Fruit fly (Drosophila melanogaster) whole organism, embryonic: ENCODE measurements around the gene Fie.

Experiments
- Antp ChIP-seq: fragments of 200-800 bp; sonication (Bioruptor generic); optimal IDR thresholded peaks from 3 replicates; lab custom pipeline; 2016; ENCODE audit warnings: missing biosample characterization, missing genetic modification characterization
- B-H1 ChIP-seq: fragments of 200-800 bp; sonication (Bioruptor generic); IDR thresholded peaks from 3 replicates; pipeline ENCODE4 v1.3.6; 2022; ENCODE audit warnings: missing biosample characterization, missing genetic modification characterization
- Blimp-1 ChIP-seq: fragments of 200-800 bp; sonication (Bioruptor generic); optimal IDR thresholded peaks from 3 replicates; lab custom pipeline; 2018; ENCODE audit warnings: missing biosample characterization, missing genetic modification characterization, mild to moderate bottlenecking, moderate library complexity, missing genetic modification reagents
- CG10267 ChIP-seq: fragments of 200-800 bp; sonication (Bioruptor generic); optimal IDR thresholded peaks from 2 replicates; lab custom pipeline; 2018; ENCODE audit warnings: missing biosample characterization, mild to moderate bottlenecking, missing genetic modification characterization, moderate library complexity
- CG11695 ChIP-seq: fragments of 200-800 bp; sonication (Bioruptor generic); IDR thresholded peaks from 3 replicates; pipeline ENCODE4 v1.3.6; 2022; ENCODE audit warnings: missing biosample characterization, missing genetic modification characterization
- CG13296 ChIP-seq: fragments of 200-800 bp; sonication (Bioruptor generic); optimal IDR thresholded peaks from 3 replicates; lab custom pipeline; 2018; ENCODE audit warnings: missing biosample characterization, mild to moderate bottlenecking, missing genetic modification characterization
- CG13424 ChIP-seq: fragments of 200-800 bp; sonication (Bioruptor generic); optimal IDR thresholded peaks from 2 replicates; lab custom pipeline; 2019; ENCODE audit warnings: missing biosample characterization, mild to moderate bottlenecking, missing genetic modification characterization, moderate library complexity
- CG15514 ChIP-seq: fragments of 200-800 bp; sonication (Bioruptor generic); optimal IDR thresholded peaks from 3 replicates; lab custom pipeline; 2017; ENCODE audit warnings: missing biosample characterization, missing genetic modification characterization, mild to moderate bottlenecking, moderate library complexity, missing genetic modification reagents
- CG1647 ChIP-seq: fragments of 200-800 bp; sonication (Bioruptor generic); optimal IDR thresholded peaks from 3 replicates; lab custom pipeline; 2016; ENCODE audit warnings: missing biosample characterization, missing genetic modification characterization
- CG18764 ChIP-seq: fragments of 200-800 bp; sonication (Bioruptor generic); optimal IDR thresholded peaks from 3 replicates; lab custom pipeline; 2016; ENCODE audit warnings: missing biosample characterization, missing genetic modification characterization
- CG2712 ChIP-seq: fragments of 200-800 bp; optimal IDR thresholded peaks from 3 replicates; lab custom pipeline; 2019; ENCODE audit warnings: missing biosample characterization, mild to moderate bottlenecking, missing genetic modification characterization, moderate library complexity
- CG3163 ChIP-seq: fragments of 200-800 bp; sonication (Bioruptor generic); optimal IDR thresholded peaks from 3 replicates; lab custom pipeline; 2016; ENCODE audit warnings: missing biosample characterization, missing genetic modification characterization
- CG3281 ChIP-seq: fragments of 200-800 bp; sonication (Bioruptor generic); optimal IDR thresholded peaks from 3 replicates; lab custom pipeline; 2017; ENCODE audit warnings: missing biosample characterization, mild to moderate bottlenecking, missing genetic modification characterization
- CG42726 ChIP-seq: fragments of 200-800 bp; sonication (Bioruptor generic); IDR thresholded peaks from 2 replicates; pipeline ENCODE4 v1.3.6; 2022; ENCODE audit warnings: missing biosample characterization, missing genetic modification characterization; ENCODE audit not compliant: partially characterized antibody
- CG4424 ChIP-seq: fragments of 200-800 bp; sonication (Bioruptor generic); optimal IDR thresholded peaks from 3 replicates; lab custom pipeline; 2016; ENCODE audit warnings: missing biosample characterization, missing genetic modification characterization
- CG6654 ChIP-seq: fragments of 200-800 bp; sonication (Bioruptor generic); optimal IDR thresholded peaks from 2 replicates; lab custom pipeline; 2017; ENCODE audit warnings: missing biosample characterization, mild to moderate bottlenecking, missing genetic modification characterization
- CG6689 ChIP-seq: fragments of 200-800 bp; sonication (Bioruptor generic); IDR thresholded peaks from 2 replicates; pipeline ENCODE4 v1.3.6; 2022; ENCODE audit warnings: missing biosample characterization, missing genetic modification characterization
- CG7357 ChIP-seq: fragments of 200-800 bp; sonication (Bioruptor generic); IDR thresholded peaks from 3 replicates; pipeline ENCODE4 v1.3.6; 2022; ENCODE audit warnings: missing biosample characterization, missing genetic modification characterization
- CG7372 ChIP-seq: fragments of 200-800 bp; sonication (Bioruptor generic); IDR thresholded peaks from 2 replicates; pipeline ENCODE4 v1.3.6; 2022; ENCODE audit warnings: missing biosample characterization, missing genetic modification characterization
- CG7786 ChIP-seq: fragments of 200-800 bp; sonication (Bioruptor generic); optimal IDR thresholded peaks from 2 replicates; lab custom pipeline; 2016; ENCODE audit warnings: missing biosample characterization, missing genetic modification characterization
- CG8290 ChIP-seq, 3 experiments: fragments of 200-800 bp; sonication (Bioruptor generic); optimal IDR thresholded peaks; 2 replicates each; lab custom pipeline; 2016 to 2019; ENCODE audit warnings: missing biosample characterization in 3 of 3, missing genetic modification characterization in 3 of 3, mild to moderate bottlenecking in 2 of 3, moderate library complexity in 1 of 3
- Doc2 ChIP-seq: fragments of 200-800 bp; sonication (Bioruptor generic); IDR thresholded peaks from 2 replicates; pipeline ENCODE4 v1.3.6; 2022; ENCODE audit warnings: missing biosample characterization, missing genetic modification characterization
- Med ChIP-seq: fragments of 200-800 bp; sonication (Bioruptor generic); peaks from one replicate; lab custom pipeline; 2016; ENCODE audit warnings: missing biosample characterization, missing genetic modification characterization, mild to moderate bottlenecking, inconsistent platforms, moderate library complexity
- Oaz ChIP-seq: fragments of 200-800 bp; sonication (Bioruptor generic); IDR thresholded peaks from 2 replicates; pipeline ENCODE4 v1.3.6; 2022; ENCODE audit warnings: missing biosample characterization, missing genetic modification characterization
- Oli ChIP-seq: fragments of 200-800 bp; sonication (Bioruptor generic); optimal IDR thresholded peaks from 2 replicates; lab custom pipeline; 2018; ENCODE audit warnings: missing biosample characterization, mild to moderate bottlenecking, missing genetic modification characterization, moderate library complexity
- Pdp1 ChIP-seq, 2 experiments: fragments of 200-800 bp; sonication (Bioruptor generic); optimal IDR thresholded peaks; 3 replicates each; lab custom pipeline; 2016; ENCODE audit warnings: missing biosample characterization in 2 of 2, missing genetic modification characterization in 2 of 2, mild to moderate bottlenecking in 1 of 2, moderate library complexity in 1 of 2
- Poxn ChIP-seq: fragments of 200-800 bp; sonication (Bioruptor generic); IDR thresholded peaks from 2 replicates; pipeline ENCODE4 v1.3.6; 2022; ENCODE audit warnings: missing biosample characterization, missing genetic modification characterization
- Ptx1 ChIP-seq: fragments of 200-800 bp; sonication (Bioruptor generic); IDR thresholded peaks from 2 replicates; pipeline ENCODE4 v1.3.6; 2022; ENCODE audit warnings: missing biosample characterization, missing genetic modification characterization
- Sin3A ChIP-seq: fragments of >200 bp; optimal IDR thresholded peaks from 2 replicates; lab custom pipeline; 2018
- chn ChIP-seq: fragments of 200-800 bp; sonication (Bioruptor generic); optimal IDR thresholded peaks from 2 replicates; lab custom pipeline; 2016; ENCODE audit warnings: missing biosample characterization, missing genetic modification characterization
- ci ChIP-seq: fragments of 200-800 bp; sonication (Bioruptor generic); IDR thresholded peaks from 3 replicates; pipeline ENCODE4 v1.3.6; 2022; ENCODE audit warnings: missing biosample characterization, missing genetic modification characterization
- croc ChIP-seq: fragments of 200-800 bp; sonication (Bioruptor generic); conservative IDR thresholded peaks from 3 replicates; pipeline ENCODE4 v1.3.6; 2022; ENCODE audit warnings: missing biosample characterization, missing genetic modification characterization
- crp ChIP-seq, 2 experiments: fragments of 200-800 bp; sonication (Bioruptor generic); optimal IDR thresholded peaks; 2 replicates in 1 of 2; 3 replicates in 1 of 2; lab custom pipeline; 2017; ENCODE audit warnings: missing biosample characterization in 2 of 2, missing genetic modification characterization in 2 of 2, mild to moderate bottlenecking in 1 of 2, moderate library complexity in 1 of 2
- cwo ChIP-seq: fragments of 200-800 bp; sonication (Bioruptor generic); optimal IDR thresholded peaks from 3 replicates; lab custom pipeline; 2017; ENCODE audit warnings: missing biosample characterization, missing genetic modification characterization, mild to moderate bottlenecking, moderate library complexity, missing genetic modification reagents
- hkb ChIP-seq, 2 experiments: fragments of 200-800 bp in 1 of 2; fragments of >200 bp in 1 of 2; sonication (Bioruptor generic) in 1 of 2; IDR thresholded peaks in 1 of 2; optimal IDR thresholded peaks in 1 of 2; 2 replicates each; pipeline versions ENCODE4 v1.3.6 to Lab custom; 2017 to 2022; ENCODE audit warnings: missing biosample characterization in 1 of 2, missing genetic modification characterization in 1 of 2
- jigr1 ChIP-seq: fragments of 200-800 bp; sonication (Bioruptor generic); IDR thresholded peaks from 3 replicates; pipeline ENCODE4 v1.3.6; 2022; ENCODE audit warnings: missing biosample characterization, missing genetic modification characterization
- jumu ChIP-seq: fragments of 200-800 bp; sonication (Bioruptor generic); optimal IDR thresholded peaks from 3 replicates; lab custom pipeline; 2016; ENCODE audit warnings: missing biosample characterization, missing genetic modification characterization
- ken ChIP-seq: fragments of 200-800 bp; sonication (Bioruptor generic); IDR thresholded peaks from 3 replicates; pipeline ENCODE4 v1.3.6; 2022; ENCODE audit warnings: missing biosample characterization, missing genetic modification characterization
- maf-S ChIP-seq: fragments of 200-800 bp; sonication (Bioruptor generic); optimal IDR thresholded peaks from 2 replicates; lab custom pipeline; 2016; ENCODE audit warnings: missing biosample characterization, missing genetic modification characterization
- mirr ChIP-seq: fragments of 200-800 bp; sonication (Bioruptor generic); optimal IDR thresholded peaks from 3 replicates; lab custom pipeline; 2018; ENCODE audit warnings: missing biosample characterization, mild to moderate bottlenecking, missing genetic modification characterization
- nau ChIP-seq: fragments of 200-800 bp; sonication (Bioruptor generic); optimal IDR thresholded peaks from 3 replicates; lab custom pipeline; 2017; ENCODE audit warnings: missing biosample characterization, mild to moderate bottlenecking, missing genetic modification characterization, missing genetic modification reagents
- nmo ChIP-seq: fragments of 200-800 bp; sonication (Bioruptor generic); optimal IDR thresholded peaks from 2 replicates; lab custom pipeline; 2018; ENCODE audit warnings: missing biosample characterization, mild to moderate bottlenecking, missing genetic modification characterization, moderate library complexity
- oc ChIP-seq: fragments of 200-800 bp; sonication (Bioruptor generic); optimal IDR thresholded peaks from 2 replicates; lab custom pipeline; 2018; ENCODE audit warnings: missing biosample characterization, mild to moderate bottlenecking, missing genetic modification characterization, moderate library complexity
- org-1 ChIP-seq: fragments of 200-800 bp; sonication (Bioruptor generic); optimal IDR thresholded peaks from 2 replicates; lab custom pipeline; 2017; ENCODE audit warnings: missing biosample characterization, missing genetic modification characterization
- prd ChIP-seq, 3 experiments: fragments of >200 bp in 2 of 3; fragments of 200-800 bp in 1 of 3; sonication (Bioruptor generic) in 1 of 3; optimal IDR thresholded peaks in 2 of 3; IDR thresholded peaks in 1 of 3; 2 replicates in 2 of 3; 3 replicates in 1 of 3; pipeline versions ENCODE4 v1.3.6 to Lab custom; 2017 to 2022; ENCODE audit warnings: missing biosample characterization in 1 of 3, missing genetic modification characterization in 1 of 3
- schlank ChIP-seq: fragments of 200-800 bp; sonication (Bioruptor generic); optimal IDR thresholded peaks from 2 replicates; lab custom pipeline; 2018; ENCODE audit warnings: missing biosample characterization, mild to moderate bottlenecking, missing genetic modification characterization
- sens ChIP-seq: fragments of 200-800 bp; sonication (Bioruptor generic); peaks from one replicate; lab custom pipeline; 2016; ENCODE audit warnings: missing biosample characterization, missing genetic modification characterization
- shn ChIP-seq: fragments of 200-800 bp; sonication (Bioruptor generic); optimal IDR thresholded peaks from 3 replicates; lab custom pipeline; 2016; ENCODE audit warnings: missing biosample characterization, missing genetic modification characterization
- stc ChIP-seq: fragments of 200-800 bp; sonication (Bioruptor generic); IDR thresholded peaks from 2 replicates; pipeline ENCODE4 v1.3.6; 2022; ENCODE audit warnings: missing biosample characterization, missing genetic modification characterization

Fie gene

dm6 chr3L:3934110-3934509 lies 41.7 kb downstream of the Fie start (continued):
- TF ChIP-seq ci (GFP tag; lab: Robert Waterston, UW), result no peak
- no peak for TF ChIP-seq jumu (GFP tag; lab: Kevin White, UChicago)
- TF ChIP-seq mirr (GFP tag; lab: Kevin White, UChicago), result no peak
- TF ChIP-seq shn (GFP tag; lab: Kevin White, UChicago), result no peak
- TF ChIP-seq CG7357, result no peak
- TF ChIP-seq CG3163 (GFP tag; lab: Kevin White, UChicago), result no peak
- peak in 1 of 2 experiments; percentile 58 for TF ChIP-seq Pdp1 (GFP tag; optimal IDR thresholded peaks at IDR 0.05; lab: Kevin White, UChicago)
- no peak for TF ChIP-seq cwo (GFP tag; lab: Kevin White, UChicago)
- TF ChIP-seq CG1647 (GFP tag; lab: Kevin White, UChicago), result no peak
- no peak for TF ChIP-seq crp (GFP tag; optimal IDR thresholded peaks at IDR 0.05; lab: Kevin White, UChicago)
- TF ChIP-seq CG8290 (GFP tag; optimal IDR thresholded peaks at IDR 0.05; lab: Kevin White, UChicago), result no peak
- no peak for TF ChIP-seq CG8290 (tag; optimal IDR thresholded peaks at IDR 0.05; lab: Kevin White, UChicago)
- TF ChIP-seq Poxn, result no peak
- no peak for TF ChIP-seq maf-S
- TF ChIP-seq CG15514 (GFP tag; lab: Kevin White, UChicago), result no peak
- no peak for TF ChIP-seq stc (GFP tag; lab: Robert Waterston, UW)
- TF ChIP-seq prd (optimal IDR thresholded peaks at IDR 0.05; lab: Kevin White, UChicago), result no peak
- TF ChIP-seq prd (GFP tag; IDR thresholded peaks at IDR 0.05; lab: Robert Waterston, UW), result peak; percentile 15; the same call in 1 of the 3 replicates
- TF ChIP-seq CG42726 (GFP tag; lab: Robert Waterston, UW), result no peak
- TF ChIP-seq Blimp-1, result no peak
- peak; percentile 82 for TF ChIP-seq nau (GFP tag; lab: Kevin White, UChicago)
- no peak for TF ChIP-seq B-H1 (GFP tag; lab: Robert Waterston, UW)
- TF ChIP-seq Sin3A (lab: Kevin White, UChicago), result no peak
- TF ChIP-seq org-1 (GFP tag; lab: Kevin White, UChicago), result no peak
- TF ChIP-seq chn (GFP tag; lab: Kevin White, UChicago), result no peak

- TF ChIP-seq Ptx1 (GFP tag; lab: Robert Waterston, UW), result peak; percentile 48
- no peak for TF ChIP-seq Oaz
- TF ChIP-seq jigr1 (GFP tag; lab: Robert Waterston, UW), result no peak
- TF ChIP-seq CG7372 (GFP tag; lab: Robert Waterston, UW), result 0 out of 2 replicates have a peak, but pooled peaks have one; percentile 16
- peak; percentile 31 for TF ChIP-seq CG7786 (GFP tag; lab: Kevin White, UChicago)
- TF ChIP-seq CG13296 (GFP tag; lab: Kevin White, UChicago), result peak; percentile 70
- TF ChIP-seq CG13424 (tag; lab: Kevin White, UChicago), result peak; percentile 74
- peak; percentile 46; the same call in 1 of the 3 replicates for TF ChIP-seq ken (GFP tag; lab: Robert Waterston, UW)
- TF ChIP-seq schlank (tag; lab: Kevin White, UChicago), result no peak
- TF ChIP-seq CG11695 (GFP tag; lab: Robert Waterston, UW), result peak; percentile 40; the same call in 2 of the 3 replicates
- peak; percentile 54 for TF ChIP-seq CG10267
- TF ChIP-seq CG6654 (GFP tag; lab: Kevin White, UChicago), result peak; percentile 7
- no peak for TF ChIP-seq Antp (GFP tag; lab: Kevin White, UChicago)
- TF ChIP-seq CG4424, result peak; percentile 72
- TF ChIP-seq CG18764 (GFP tag; lab: Kevin White, UChicago), result peak; percentile 55
- TF ChIP-seq CG3281, result peak; percentile 82
- TF ChIP-seq sens (GFP tag; lab: Kevin White, UChicago), result peak; percentile 29
- no peak for TF ChIP-seq oc (tag; lab: Kevin White, UChicago)
- peak; percentile 80 for TF ChIP-seq nmo (GFP tag; lab: Kevin White, UChicago)
- peak; percentile 86 for TF ChIP-seq Med
- TF ChIP-seq CG6689 (GFP tag; lab: Robert Waterston, UW), result peak; percentile 27; the same call in 1 of the 2 replicates
- peak; percentile 69 for TF ChIP-seq CG2712 (tag; lab: Kevin White, UChicago)
- no peak for TF ChIP-seq Doc2 (GFP tag; lab: Robert Waterston, UW)
- no peak; the same call in 2 of the 3 replicates for TF ChIP-seq croc (GFP tag; lab: Robert Waterston, UW)
- no peak for TF ChIP-seq hkb (optimal IDR thresholded peaks at IDR 0.05; lab: Kevin White, UChicago)
- 0 out of 2 replicates have a peak, but pooled peaks have one; percentile 9 for TF ChIP-seq hkb (GFP tag; IDR thresholded peaks at IDR 0.05; lab: Robert Waterston, UW)
- TF ChIP-seq Oli (tag; lab: Kevin White, UChicago), result peak; percentile 78
Observed at dm6 chr3L:3935567-3936207, 43.3 kb downstream of the Fie start, which contains the start of gene Eip63F-1. Gene Eip63F-1, minus strand, starts transcription at chr3L:3935617.
